Worm (Caenorhabditis elegans): ENCODE data around the gene gei-8.

ce11 chrIII:8067798-8068197, 53.2 kb downstream of the gei-8 start:
- no peak for TF ChIP-seq ref-1 (GFP tag; conservative IDR thresholded peaks at IDR 0.05)
- TF ChIP-seq ztf-29 (GFP tag; IDR thresholded peaks at IDR 0.05), result no peak
- no peak for TF ChIP-seq klf-2 (GFP tag; conservative IDR thresholded peaks at IDR 0.05)

Data from whole organism, midembryonic.